Fruit fly (Drosophila melanogaster) whole organism, prepupa: ENCODE measurements around the gene CG7084.

Experiments
- CG6792 ChIP-seq: fragments of 200-800 bp; sonication (Bioruptor generic); optimal IDR thresholded peaks from 3 replicates; lab custom pipeline; 2016; ENCODE audit warnings: missing biosample characterization, missing genetic modification characterization
- Ets96B ChIP-seq: fragments of 200-800 bp; optimal IDR thresholded peaks from 2 replicates; lab custom pipeline; 2019; ENCODE audit warnings: missing biosample characterization, mild to moderate bottlenecking, missing genetic modification characterization, moderate library complexity
- dac ChIP-seq: fragments of 200-800 bp; sonication (Bioruptor generic); optimal IDR thresholded peaks from 2 replicates; lab custom pipeline; 2017; ENCODE audit warnings: missing biosample characterization, mild to moderate bottlenecking, missing genetic modification characterization
- eg ChIP-seq: fragments of 200-800 bp; sonication (Bioruptor generic); IDR thresholded peaks from 3 replicates; pipeline ENCODE4 v1.3.6; 2022; ENCODE audit warnings: missing biosample characterization, missing genetic modification characterization
- spab ChIP-seq: fragments of 200-800 bp; sonication (Bioruptor generic); optimal IDR thresholded peaks from 2 replicates; lab custom pipeline; 2017; ENCODE audit warnings: missing biosample characterization, mild to moderate bottlenecking, missing genetic modification characterization, missing genetic modification reagents
- ss ChIP-seq, 2 experiments: fragments of 200-800 bp; sonication (Bioruptor generic); optimal IDR thresholded peaks; 2 replicates in 1 of 2; 3 replicates in 1 of 2; lab custom pipeline; 2017 to 2018; ENCODE audit warnings: mild to moderate bottlenecking in 2 of 2, missing biosample characterization in 2 of 2, missing genetic modification characterization in 2 of 2, moderate library complexity in 1 of 2

- TF ChIP-seq spab (no peak), CG6792 (GFP tag; lab: Kevin White, UChicago) (no peak), eg (GFP tag; lab: Robert Waterston, UW) (no peak), ss (GFP tag; optimal IDR thresholded peaks at IDR 0.05; lab: Kevin White, UChicago) (no peak), Ets96B (tag; lab: Kevin White, UChicago) (no peak), dac (GFP tag; lab: Kevin White, UChicago) (no peak)
Measured at dm6 chr3R:22272962-22273361, 25.6 kb upstream of the CG7084 start.
